Fruit fly (Drosophila melanogaster) whole organism, embryonic: ENCODE data around the gene SdhC.

Experiments
- CG1647 ChIP-seq: fragments of 200-800 bp; sonication (Bioruptor generic); optimal IDR thresholded peaks from 3 replicates; lab custom pipeline; 2016; ENCODE audit warnings: missing biosample characterization, missing genetic modification characterization
- cad ChIP-seq: fragments of >200 bp; optimal IDR thresholded peaks from 2 replicates; lab custom pipeline; 2017; ENCODE audit warnings: missing biosample characterization, missing genetic modification characterization
- sens-2 ChIP-seq: fragments of 200-800 bp; sonication (Bioruptor generic); IDR thresholded peaks from 2 replicates; pipeline ENCODE4 v1.3.6; 2022; ENCODE audit warnings: missing biosample characterization, missing genetic modification characterization

DNA sequence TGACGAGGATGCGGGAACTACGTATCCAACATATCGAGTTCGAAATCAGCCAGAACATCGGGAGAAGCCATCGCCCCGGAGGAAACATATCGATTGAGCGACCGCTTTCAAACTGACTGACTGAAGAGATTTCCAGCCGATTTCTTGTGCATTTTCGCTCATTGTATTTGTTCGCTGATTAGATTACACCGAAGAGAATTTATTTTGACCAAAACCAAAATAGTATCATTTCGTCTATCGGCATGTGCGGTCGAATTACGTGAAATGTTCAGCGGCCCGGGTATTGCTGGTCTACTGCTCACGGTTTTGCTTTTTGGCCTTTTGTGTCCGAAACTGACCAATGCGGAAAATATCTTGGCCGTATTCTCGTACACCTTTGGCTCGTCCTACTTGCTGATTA lies 34.3 kb downstream of the SdhC start, which contains the start of the genes Ugt304A1 and Ugt303A1:
- TF ChIP-seq sens-2 (GFP tag; lab: Robert Waterston, UW) (no peak), cad (GFP tag; lab: Kevin White, UChicago) (no peak), CG1647 (no peak)
